Worm (Caenorhabditis elegans) whole organism, young adult: ENCODE results near the gene mig-22.

Experiments used
- F10E7.11 ChIP-seq: sonication (generic microtip); optimal IDR thresholded peaks from 2 replicates; lab custom pipeline; 2017; ENCODE audit warnings: mild to moderate bottlenecking, missing genetic modification characterization, moderate library complexity, missing compliant biosample characterization
- F23B12.7 ChIP-seq: sonication (generic microtip); optimal IDR thresholded peaks from 2 replicates; lab custom pipeline; 2017; ENCODE audit warnings: missing genetic modification characterization, mild to moderate bottlenecking, missing compliant biosample characterization, antibody characterized with exemption, moderate library complexity; ENCODE audit not compliant: insufficient read depth
- F37B4.10 ChIP-seq: fragments of 200-800 bp; sonication (Bioruptor generic); IDR thresholded peaks from 2 replicates; pipeline ENCODE4 v1.3.6; 2022; ENCODE audit warnings: missing genetic modification characterization, missing compliant biosample characterization
- F52B5.7 ChIP-seq: sonication (generic microtip); optimal IDR thresholded peaks from 2 replicates; lab custom pipeline; 2016; ENCODE audit warnings: mild to moderate bottlenecking, missing genetic modification characterization, missing compliant biosample characterization
- Y95B8A.8 ChIP-seq: fragments of 200-800 bp; sonication (Bioruptor generic); IDR thresholded peaks from 2 replicates; pipeline ENCODE4 v1.3.6; 2022; ENCODE audit warnings: missing genetic modification reagents, missing genetic modification characterization, missing compliant biosample characterization
- attf-3 ChIP-seq: fragments of 200-800 bp; sonication (Bioruptor generic); conservative IDR thresholded peaks from 2 replicates; pipeline ENCODE4 v1.3.6; 2022; ENCODE audit warnings: missing genetic modification reagents, missing genetic modification characterization, missing compliant biosample characterization
- attf-6 ChIP-seq: fragments of 200-800 bp; sonication (Bioruptor generic); IDR thresholded peaks from 2 replicates; pipeline ENCODE4 v1.3.6; 2022; ENCODE audit warnings: missing genetic modification reagents, missing genetic modification characterization, missing compliant biosample characterization
- ceh-40 ChIP-seq: fragments of 200-800 bp; sonication (Bioruptor generic); IDR thresholded peaks from 2 replicates; pipeline ENCODE4 v1.3.6; 2022; ENCODE audit warnings: missing genetic modification characterization, missing compliant biosample characterization
- efl-1 ChIP-seq: fragments of 150-350 bp; optimal IDR thresholded peaks from 2 replicates; lab custom pipeline; 2014; ENCODE audit warnings: missing biosample characterization, missing genetic modification reagents, missing genetic modification characterization
- egrh-3 ChIP-seq: fragments of 200-800 bp; sonication (Bioruptor generic); IDR thresholded peaks from 2 replicates; pipeline ENCODE4 v1.3.6; 2022; ENCODE audit warnings: missing genetic modification reagents, missing genetic modification characterization, missing compliant biosample characterization
- hlh-12 ChIP-seq: sonication (generic microtip); optimal IDR thresholded peaks from 2 replicates; lab custom pipeline; 2016; ENCODE audit warnings: missing genetic modification characterization, missing compliant biosample characterization
- hrde-1 ChIP-seq: sonication (generic microtip); optimal IDR thresholded peaks from 2 replicates; lab custom pipeline; 2016; ENCODE audit warnings: missing genetic modification characterization, mild to moderate bottlenecking, missing compliant biosample characterization, moderate library complexity, missing genotype, missing genetic modification reagents, borderline replicate concordance
- let-526 ChIP-seq: fragments of 200-800 bp; sonication (Bioruptor generic); IDR thresholded peaks from 2 replicates; pipeline ENCODE4 v1.3.6; 2022; ENCODE audit warnings: missing genetic modification reagents, missing genetic modification characterization, missing compliant biosample characterization
- madf-6 ChIP-seq: fragments of 200-800 bp; sonication (Bioruptor generic); IDR thresholded peaks from 2 replicates; pipeline ENCODE4 v1.3.6; 2022; ENCODE audit warnings: missing genetic modification reagents, missing genetic modification characterization, missing compliant biosample characterization
- madf-8 ChIP-seq: fragments of 200-800 bp; sonication (Bioruptor generic); conservative IDR thresholded peaks from 2 replicates; pipeline ENCODE4 v1.3.6; 2022; ENCODE audit warnings: missing genetic modification reagents, missing genetic modification characterization, missing compliant biosample characterization
- nhr-120 ChIP-seq: fragments of 200-800 bp; sonication (Bioruptor generic); IDR thresholded peaks from 2 replicates; pipeline ENCODE4 v1.3.6; 2022; ENCODE audit warnings: missing genetic modification characterization, missing compliant biosample characterization
- nhr-80 ChIP-seq: sonication (generic microtip); optimal IDR thresholded peaks from 2 replicates; lab custom pipeline; 2016; ENCODE audit warnings: missing genetic modification characterization, missing compliant biosample characterization
- rec-8 ChIP-seq, 2 experiments: sonication (generic microtip); optimal IDR thresholded peaks; 2 replicates each; lab custom pipeline; 2016; ENCODE audit warnings: mild to moderate bottlenecking in 2 of 2, missing genetic modification characterization in 2 of 2, missing genetic modification reagents in 2 of 2, missing genotype in 2 of 2, missing biosample characterization in 1 of 2, missing compliant biosample characterization in 1 of 2, moderate library complexity in 1 of 2
- snpc-1.1 ChIP-seq: sonication (generic microtip); optimal IDR thresholded peaks from 2 replicates; lab custom pipeline; 2017; ENCODE audit warnings: missing genetic modification characterization, mild to moderate bottlenecking, missing compliant biosample characterization, antibody characterized with exemption, moderate library complexity, missing genotype, missing genetic modification reagents; ENCODE audit not compliant: insufficient read depth
- xnd-1 ChIP-seq: sonication (generic microtip); optimal IDR thresholded peaks from 2 replicates; lab custom pipeline; 2016; ENCODE audit warnings: missing genotype, missing genetic modification reagents, missing genetic modification characterization, missing compliant biosample characterization
- zim-3 ChIP-seq: sonication (generic microtip); optimal IDR thresholded peaks from 2 replicates; lab custom pipeline; 2017; ENCODE audit warnings: mild to moderate bottlenecking, missing genetic modification characterization, moderate library complexity, missing compliant biosample characterization
- ztf-26 ChIP-seq: sonication (generic microtip); optimal IDR thresholded peaks from 2 replicates; lab custom pipeline; 2017; ENCODE audit warnings: missing genetic modification characterization, missing compliant biosample characterization

The mig-22 gene

ce11 chrIII:8717231-8717694, 49.9 kb downstream of the mig-22 start, which contains the start of gene mrpl-11:
TSS of gene mrpl-11 (plus strand) at chrIII:8717644.
- TF ChIP-seq F10E7.11 (tag; lab: Kevin White, UChicago) (no peak), rec-8 (tag; optimal IDR thresholded peaks at IDR 0.05; lab: Kevin White, UChicago) (no peak), efl-1 (GFP tag; lab: Kevin White, UChicago) (peak; percentile 8), F23B12.7 (peak; percentile 5), xnd-1 (peak; percentile 63), madf-6 (peak; percentile 93), egrh-3 (GFP tag; lab: Robert Waterston, UW) (no peak), madf-8 (peak; percentile 72), attf-3 (peak; percentile 96)

DNA sequence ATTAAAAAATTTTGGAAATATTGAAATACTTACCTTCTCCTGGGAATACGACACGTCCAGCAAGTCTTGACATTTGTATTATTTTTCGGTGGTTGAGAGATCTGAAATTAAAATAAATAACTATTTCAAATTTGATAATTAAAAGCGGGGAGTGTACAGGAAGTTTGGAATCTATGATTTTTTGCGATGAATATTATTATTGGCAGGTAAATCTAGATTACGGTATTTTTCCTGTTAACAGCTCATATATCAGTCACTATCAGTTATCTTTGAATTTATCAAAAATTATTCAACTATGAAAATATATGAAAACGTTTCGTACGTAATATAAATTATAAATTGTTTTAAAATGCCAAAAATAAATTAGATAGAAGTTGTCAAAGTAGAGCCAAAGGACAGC, 51.1 kb downstream of the mig-22 start, which contains the start of gene B0303.14:
B0303.14 (minus strand) TSS at position 101 of the 400 bp plus-strand sequence.
- TF ChIP-seq ztf-26 (no peak), F37B4.10 (GFP tag; lab: Robert Waterston, UW) (no peak), attf-6 (GFP tag; lab: Robert Waterston, UW) (no peak), nhr-120 (GFP tag; lab: Robert Waterston, UW) (no peak), zim-3 (tag; lab: Kevin White, UChicago) (no peak), Y95B8A.8 (GFP tag; lab: Robert Waterston, UW) (no peak), hrde-1 (no peak), ceh-40 (GFP tag; lab: Robert Waterston, UW) (no peak), F52B5.7 (tag; lab: Kevin White, UChicago) (no peak), snpc-1.1 (tag; lab: Kevin White, UChicago) (no peak), nhr-80 (tag; lab: Kevin White, UChicago) (no peak), let-526 (GFP tag; lab: Robert Waterston, UW) (no peak), hlh-12 (tag; lab: Kevin White, UChicago) (no peak)
